Worm (Caenorhabditis elegans) whole organism, L1 larva: ENCODE data around the gene F33C8.2.

Experiments
- C04F5.9 ChIP-seq: sonication (generic microtip); optimal IDR thresholded peaks from 2 replicates; lab custom pipeline; 2016; ENCODE audit warnings: missing genetic modification characterization, missing compliant biosample characterization
- F16B12.6 ChIP-seq: fragments of 150-350 bp; optimal IDR thresholded peaks from 2 replicates; lab custom pipeline; 2014; ENCODE audit warnings: missing biosample characterization, missing genetic modification characterization
- aly-2 ChIP-seq: fragments of 150-350 bp; optimal IDR thresholded peaks from 2 replicates; lab custom pipeline; 2014; ENCODE audit warnings: missing biosample characterization, missing genetic modification characterization
- ceh-8 ChIP-seq: fragments of 200-800 bp; sonication (Bioruptor generic); optimal IDR thresholded peaks from 2 replicates; lab custom pipeline; 2018; ENCODE audit warnings: mild to moderate bottlenecking, missing genetic modification characterization, moderate library complexity, missing compliant biosample characterization
- ceh-82 ChIP-seq, 3 experiments: fragments of 150-350 bp in 1 of 3; sonication (generic microtip) in 2 of 3; optimal IDR thresholded peaks; 2 replicates each; lab custom pipeline; 2014 to 2017; ENCODE audit warnings: missing biosample characterization in 3 of 3, missing genetic modification characterization in 3 of 3
- ceh-90 ChIP-seq: sonication (generic microtip); optimal IDR thresholded peaks from 2 replicates; lab custom pipeline; 2016; ENCODE audit warnings: missing genetic modification characterization, missing compliant biosample characterization
- ces-1 ChIP-seq: fragments of 150-350 bp; optimal IDR thresholded peaks from 2 replicates; lab custom pipeline; 2014; ENCODE audit warnings: missing biosample characterization, missing genetic modification reagents, missing genetic modification characterization
- dpl-1 ChIP-seq, 3 experiments: fragments of 150-350 bp in 2 of 3; sonication (generic microtip) in 1 of 3; optimal IDR thresholded peaks; 2 replicates each; lab custom pipeline; 2014 to 2017; ENCODE audit warnings: missing biosample characterization in 3 of 3, missing genetic modification characterization in 3 of 3, missing genetic modification reagents in 3 of 3
- efl-1 ChIP-seq, 4 experiments: fragments of 150-350 bp; optimal IDR thresholded peaks in 3 of 4; peaks in 1 of 4; 1 replicate in 1 of 4; 2 replicates in 3 of 4; lab custom pipeline; 2014; ENCODE audit warnings: missing biosample characterization in 2 of 4, missing genetic modification characterization in 2 of 4, missing genetic modification reagents in 2 of 4
- efl-3 ChIP-seq: fragments of 200-800 bp; sonication (Bioruptor generic); optimal IDR thresholded peaks from 2 replicates; lab custom pipeline; 2018; ENCODE audit warnings: mild to moderate bottlenecking, missing genetic modification characterization, missing compliant biosample characterization
- egl-13 ChIP-seq: sonication (generic microtip); optimal IDR thresholded peaks from 2 replicates; lab custom pipeline; 2016; ENCODE audit warnings: missing genotype, missing genetic modification reagents, missing genetic modification characterization, missing compliant biosample characterization
- egl-27 ChIP-seq, 2 experiments: fragments of 150-350 bp in 1 of 2; sonication (generic microtip); optimal IDR thresholded peaks; 3 replicates each; lab custom pipeline; 2017 to 2018; ENCODE audit warnings: missing biosample characterization in 2 of 2, missing genetic modification characterization in 2 of 2, missing genetic modification reagents in 2 of 2
- elt-2 ChIP-seq: sonication (generic microtip); optimal IDR thresholded peaks from 2 replicates; lab custom pipeline; 2016; ENCODE audit warnings: missing genetic modification characterization, mild to moderate bottlenecking, inconsistent platforms, missing compliant biosample characterization, missing genetic modification reagents
- elt-3 ChIP-seq, 6 experiments: fragments of 150-350 bp in 1 of 6; sonication (generic microtip); optimal IDR thresholded peaks; 2 replicates each; lab custom pipeline; 2017 to 2018; ENCODE audit warnings: missing biosample characterization in 6 of 6, missing genetic modification characterization in 6 of 6, inconsistent platforms in 1 of 6
- fkh-10 ChIP-seq: sonication (generic microtip); optimal IDR thresholded peaks from 2 replicates; lab custom pipeline; 2017; ENCODE audit warnings: missing biosample characterization, missing genetic modification reagents, missing genetic modification characterization
- fkh-4 ChIP-seq: sonication (generic microtip); optimal IDR thresholded peaks from 2 replicates; lab custom pipeline; 2016; ENCODE audit warnings: missing compliant biosample characterization, missing genetic modification characterization, borderline replicate concordance
- hlh-17 ChIP-seq: fragments of 200-800 bp; sonication (Bioruptor generic); optimal IDR thresholded peaks from 2 replicates; lab custom pipeline; 2018; ENCODE audit warnings: missing genetic modification characterization, mild to moderate bottlenecking, missing compliant biosample characterization, moderate library complexity, borderline replicate concordance
- hlh-4 ChIP-seq: sonication (generic microtip); optimal IDR thresholded peaks from 2 replicates; lab custom pipeline; 2016; ENCODE audit warnings: mild to moderate bottlenecking, missing genetic modification characterization, missing compliant biosample characterization
- isw-1 ChIP-seq: fragments of 200-800 bp; sonication (Bioruptor generic); IDR thresholded peaks from 2 replicates; pipeline ENCODE4 v1.3.6; 2022; ENCODE audit warnings: missing genetic modification characterization, missing compliant biosample characterization
- jun-1 ChIP-seq: fragments of 150-350 bp; optimal IDR thresholded peaks from 2 replicates; lab custom pipeline; 2014; ENCODE audit warnings: missing biosample characterization, missing genetic modification reagents, missing genetic modification characterization
- lin-13 ChIP-seq: fragments of 150-350 bp; optimal IDR thresholded peaks from 2 replicates; lab custom pipeline; 2014; ENCODE audit warnings: missing biosample characterization, missing genetic modification reagents, missing genetic modification characterization
- mep-1 ChIP-seq: fragments of 150-350 bp; optimal IDR thresholded peaks from 2 replicates; lab custom pipeline; 2014; ENCODE audit warnings: missing biosample characterization, missing genetic modification characterization
- nhr-11 ChIP-seq: fragments of 150-350 bp; optimal IDR thresholded peaks from 2 replicates; lab custom pipeline; 2014; ENCODE audit warnings: missing biosample characterization, missing genetic modification characterization
- nhr-19 ChIP-seq: fragments of 200-800 bp; sonication (Bioruptor generic); conservative IDR thresholded peaks from 2 replicates; pipeline ENCODE4 v1.3.6; 2022; ENCODE audit warnings: missing genetic modification characterization, missing compliant biosample characterization
- nhr-237 ChIP-seq: fragments of 150-350 bp; optimal IDR thresholded peaks from 2 replicates; lab custom pipeline; 2014; ENCODE audit warnings: missing biosample characterization, missing genetic modification characterization
- nhr-71 ChIP-seq: sonication (generic microtip); optimal IDR thresholded peaks from 2 replicates; lab custom pipeline; 2016; ENCODE audit warnings: mild to moderate bottlenecking, missing genetic modification characterization, moderate library complexity, missing compliant biosample characterization
- nhr-76 ChIP-seq: sonication (generic microtip); optimal IDR thresholded peaks from 2 replicates; lab custom pipeline; 2017; ENCODE audit warnings: missing biosample characterization, missing genetic modification characterization
- nhr-84 ChIP-seq: sonication (generic microtip); optimal IDR thresholded peaks from 2 replicates; lab custom pipeline; 2017; ENCODE audit warnings: missing biosample characterization, missing genetic modification characterization
- nhr-90 ChIP-seq: sonication (generic microtip); optimal IDR thresholded peaks from 2 replicates; lab custom pipeline; 2016; ENCODE audit warnings: mild to moderate bottlenecking, missing genetic modification characterization, missing compliant biosample characterization; ENCODE audit not compliant: poor library complexity
- pag-3 ChIP-seq: sonication (generic microtip); optimal IDR thresholded peaks from 2 replicates; lab custom pipeline; 2017; ENCODE audit warnings: missing genetic modification characterization, mild to moderate bottlenecking, missing compliant biosample characterization, antibody characterized with exemption, borderline replicate concordance; ENCODE audit not compliant: insufficient read depth
- rnt-1 ChIP-seq: sonication (generic microtip); optimal IDR thresholded peaks from 2 replicates; lab custom pipeline; 2016; ENCODE audit warnings: mild to moderate bottlenecking, missing genetic modification characterization, moderate library complexity, missing compliant biosample characterization
- skn-1 ChIP-seq: fragments of 150-350 bp; optimal IDR thresholded peaks from 2 replicates; lab custom pipeline; 2014; ENCODE audit warnings: missing biosample characterization, missing genetic modification characterization
- snpc-4 ChIP-seq: fragments of 150-350 bp; optimal IDR thresholded peaks from 2 replicates; lab custom pipeline; 2014; ENCODE audit warnings: missing biosample characterization, missing genetic modification characterization
- snu-23 ChIP-seq: sonication (generic microtip); optimal IDR thresholded peaks from 2 replicates; lab custom pipeline; 2016; ENCODE audit warnings: missing genetic modification characterization, missing compliant biosample characterization
- sox-4 ChIP-seq: sonication (generic microtip); optimal IDR thresholded peaks from 2 replicates; lab custom pipeline; 2016; ENCODE audit warnings: missing genetic modification characterization, missing compliant biosample characterization
- sptf-1 ChIP-seq: fragments of 150-350 bp; optimal IDR thresholded peaks from 2 replicates; lab custom pipeline; 2014; ENCODE audit warnings: missing biosample characterization, missing genetic modification characterization
- sup-37 ChIP-seq: fragments of 200-800 bp; sonication (Bioruptor generic); optimal IDR thresholded peaks from 2 replicates; lab custom pipeline; 2018; ENCODE audit warnings: mild to moderate bottlenecking, missing genetic modification characterization, missing compliant biosample characterization
- unc-130 ChIP-seq: fragments of 150-350 bp; optimal IDR thresholded peaks from 2 replicates; lab custom pipeline; 2017; ENCODE audit warnings: missing biosample characterization, missing genetic modification characterization, inconsistent platforms
- unc-30 ChIP-seq: sonication (generic microtip); optimal IDR thresholded peaks from 2 replicates; lab custom pipeline; 2017; ENCODE audit warnings: missing biosample characterization, missing genetic modification characterization
- unc-86 ChIP-seq: sonication (generic microtip); optimal IDR thresholded peaks from 2 replicates; lab custom pipeline; 2016; ENCODE audit warnings: missing genetic modification characterization, missing compliant biosample characterization
- vab-15 ChIP-seq: sonication (generic microtip); optimal IDR thresholded peaks from 2 replicates; lab custom pipeline; 2017; ENCODE audit warnings: missing genotype, mild to moderate bottlenecking, missing genetic modification characterization, missing compliant biosample characterization
- zag-1 ChIP-seq: fragments of 150-350 bp; optimal IDR thresholded peaks from 2 replicates; lab custom pipeline; 2014; ENCODE audit warnings: missing biosample characterization, missing genetic modification characterization
- ztf-4 ChIP-seq: fragments of 150-350 bp; optimal IDR thresholded peaks from 2 replicates; lab custom pipeline; 2014; ENCODE audit warnings: missing biosample characterization, missing genetic modification characterization

Gene F33C8.2

DNA sequence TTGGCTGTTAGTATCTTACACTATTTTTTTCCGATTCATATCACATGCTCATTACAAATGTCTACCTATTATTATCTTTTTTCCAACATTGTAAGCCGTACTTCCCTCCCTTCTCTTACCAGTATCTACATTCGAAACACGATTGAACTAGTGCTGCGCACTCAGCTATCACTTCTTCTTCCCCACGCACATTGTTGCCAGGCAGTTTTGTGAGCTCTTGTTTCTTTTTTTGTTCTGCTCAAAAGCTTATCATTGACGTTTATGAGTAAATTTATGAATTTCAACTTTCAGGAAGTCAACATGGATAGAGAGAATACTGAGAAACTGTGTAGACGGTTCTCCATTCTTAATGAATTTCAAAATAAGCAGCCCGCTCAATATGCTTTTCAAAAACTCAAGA, at the start of gene F33C8.2:
Gene F33C8.2, plus strand, starts transcription at position 301 of the 400 bp plus-strand sequence.
- TF ChIP-seq elt-2 (tag; lab: Kevin White, UChicago) (no peak), ztf-4 (tag; lab: Kevin White, UChicago) (no peak), elt-3 (tag; optimal IDR thresholded peaks at IDR 0.05; lab: Kevin White, UChicago) (no peak), ceh-90 (tag; lab: Kevin White, UChicago) (no peak), sptf-1 (tag; lab: Kevin White, UChicago) (no peak), nhr-11 (tag; lab: Kevin White, UChicago) (no peak), C04F5.9 (tag; lab: Kevin White, UChicago) (no peak), fkh-4 (tag; lab: Kevin White, UChicago) (no peak), isw-1 (GFP tag; lab: Robert Waterston, UW) (no peak), nhr-84 (tag; lab: Kevin White, UChicago) (no peak), nhr-237 (tag; lab: Kevin White, UChicago) (no peak), pag-3 (no peak), dpl-1 (GFP tag; optimal IDR thresholded peaks at IDR 0.05; lab: Kevin White, UChicago) (no peak), lin-13 (GFP tag; lab: Kevin White, UChicago) (no peak)

DNA sequence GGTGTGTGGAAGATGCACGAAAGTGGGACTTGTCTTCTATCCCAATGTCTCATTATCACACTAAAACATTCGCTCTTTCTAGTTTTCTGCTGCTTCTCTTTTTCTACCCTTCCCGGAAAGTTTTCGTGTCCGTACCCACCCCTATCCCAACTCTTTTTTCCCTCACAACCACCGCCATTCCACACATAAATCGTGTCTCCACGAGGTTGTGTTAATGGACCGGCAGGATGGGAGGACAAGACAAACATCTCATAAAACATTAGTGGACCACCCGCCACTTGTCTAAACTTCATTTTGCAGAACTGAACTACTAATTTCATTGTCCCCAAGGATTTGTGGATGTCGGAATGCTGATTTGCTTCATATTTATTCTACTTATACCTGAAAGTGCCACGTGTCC, 47.2 kb upstream of the F33C8.2 start, which contains the start of gene slt-1:
Gene slt-1, plus strand, starts transcription at position 301 of the 400 bp plus-strand sequence.
- TF ChIP-seq nhr-71 (tag; lab: Kevin White, UChicago) = peak; percentile 27
- no peak for TF ChIP-seq hlh-17 (GFP tag; lab: Kevin White, UChicago)
- peak; percentile 1 for TF ChIP-seq snu-23 (GFP tag; lab: Kevin White, UChicago)

DNA sequence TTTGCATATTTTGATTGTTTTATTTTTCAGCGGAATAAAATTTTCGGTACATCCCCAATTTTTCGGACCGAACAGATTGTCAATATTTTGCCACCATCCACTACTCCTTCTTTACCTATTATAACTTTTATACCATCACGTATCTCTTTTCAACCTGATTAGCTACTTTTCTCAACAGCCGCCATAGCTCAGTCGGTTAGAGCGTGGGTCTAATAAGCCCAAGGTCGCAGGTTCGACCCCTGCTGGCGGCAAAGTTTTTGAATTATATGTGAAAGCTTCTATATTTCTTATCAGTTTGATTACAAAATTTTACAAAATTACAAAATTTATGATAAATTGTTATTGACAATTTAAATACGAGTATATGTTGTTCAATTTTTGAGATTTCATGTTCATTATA, 42.2 kb upstream of the F33C8.2 start:
- TF ChIP-seq efl-3 (GFP tag; lab: Kevin White, UChicago) (no peak), skn-1 (tag; lab: Kevin White, UChicago) (no peak), nhr-84 (tag; lab: Kevin White, UChicago) (no peak), unc-30 (no peak), jun-1 (tag; lab: Kevin White, UChicago) (no peak), aly-2 (tag; lab: Kevin White, UChicago) (no peak), nhr-76 (tag; lab: Kevin White, UChicago) (no peak)

DNA sequence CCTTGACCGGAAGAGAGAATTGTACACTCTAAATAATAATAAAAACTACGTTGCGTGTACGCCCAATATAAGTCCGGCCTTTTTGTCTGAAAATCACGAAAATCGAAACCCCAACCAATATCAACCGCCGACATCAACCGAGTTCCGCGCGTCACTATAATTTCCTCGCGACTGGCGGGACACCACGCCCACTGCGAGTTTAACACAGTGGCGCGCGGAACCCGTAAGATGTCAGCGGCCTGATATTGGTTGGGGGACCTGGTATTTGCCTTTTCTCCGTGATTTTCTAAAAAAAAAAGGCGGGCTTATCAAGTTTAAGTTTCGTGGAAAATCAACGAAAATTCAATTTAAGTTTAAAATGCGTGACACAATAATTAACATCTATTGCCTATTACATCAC, 40.7 kb upstream of the F33C8.2 start:
- TF ChIP-seq vab-15 (tag; lab: Kevin White, UChicago) (no peak), F16B12.6 (no peak), ces-1 (no peak), zag-1 (tag; lab: Kevin White, UChicago) (no peak), rnt-1 (peak; percentile 10), fkh-4 (tag; lab: Kevin White, UChicago) (no peak), egl-13 (tag; lab: Kevin White, UChicago) (no peak), isw-1 (GFP tag; lab: Robert Waterston, UW) (no peak), unc-86 (no peak), sox-4 (no peak), unc-130 (no peak), nhr-19 (no peak), ceh-8 (GFP tag; lab: Kevin White, UChicago) (no peak), snpc-4 (tag; lab: Kevin White, UChicago) (peak; percentile 84), egl-27 (tag; optimal IDR thresholded peaks at IDR 0.05; lab: Kevin White, UChicago) (no peak), hlh-17 (GFP tag; lab: Kevin White, UChicago) (no peak), fkh-10 (no peak), efl-1 (optimal IDR thresholded peaks at IDR 0.05; lab: Kevin White, UChicago) (no peak), efl-1 (GFP tag; optimal IDR thresholded peaks at IDR 0.05 in 1 of 2; lab: Kevin White, UChicago) (peak in 1 of 2 experiments; percentile 6), ceh-82 (tag; optimal IDR thresholded peaks at IDR 0.05; lab: Kevin White, UChicago) (no peak), nhr-90 (tag; lab: Kevin White, UChicago) (no peak), sup-37 (no peak), nhr-76 (tag; lab: Kevin White, UChicago) (no peak), hlh-4 (tag; lab: Kevin White, UChicago) (no peak), mep-1 (tag; lab: Kevin White, UChicago) (no peak), nhr-71 (tag; lab: Kevin White, UChicago) (no peak)
